Worm (Caenorhabditis elegans) whole organism, young adult: ENCODE results near the gene F52B11.5.

Experiments used
- D2030.7 ChIP-seq: fragments of 200-800 bp; sonication (Bioruptor generic); IDR thresholded peaks from 2 replicates; pipeline ENCODE4 v1.3.6; 2022; ENCODE audit warnings: missing genetic modification reagents, missing genetic modification characterization, missing compliant biosample characterization
- F37B4.10 ChIP-seq: fragments of 200-800 bp; sonication (Bioruptor generic); IDR thresholded peaks from 2 replicates; pipeline ENCODE4 v1.3.6; 2022; ENCODE audit warnings: missing genetic modification characterization, missing compliant biosample characterization
- K12H6.12 ChIP-seq: fragments of 200-800 bp; sonication (Bioruptor generic); optimal IDR thresholded peaks from 2 replicates; lab custom pipeline; 2018; ENCODE audit warnings: mild to moderate bottlenecking, missing genetic modification characterization, missing compliant biosample characterization
- T26A5.8 ChIP-seq: sonication (generic microtip); optimal IDR thresholded peaks from 2 replicates; lab custom pipeline; 2016; ENCODE audit warnings: missing genetic modification characterization, missing compliant biosample characterization
- Y56A3A.18 ChIP-seq: fragments of 200-800 bp; sonication (Bioruptor generic); IDR thresholded peaks from 2 replicates; pipeline ENCODE4 v1.3.6; 2022; ENCODE audit warnings: missing genetic modification reagents, missing genetic modification characterization, missing compliant biosample characterization
- ZK185.1 ChIP-seq: sonication (generic microtip); optimal IDR thresholded peaks from 2 replicates; lab custom pipeline; 2016; ENCODE audit warnings: mild to moderate bottlenecking, missing genetic modification characterization, missing compliant biosample characterization; ENCODE audit not compliant: poor library complexity, severe bottlenecking
- aptf-3 ChIP-seq: fragments of 200-800 bp; sonication (Bioruptor generic); IDR thresholded peaks from 2 replicates; pipeline ENCODE4 v1.3.6; 2022; ENCODE audit warnings: missing genetic modification characterization, missing compliant biosample characterization
- athp-1 ChIP-seq: sonication (generic microtip); optimal IDR thresholded peaks from 2 replicates; lab custom pipeline; 2017; ENCODE audit warnings: mild to moderate bottlenecking, missing genetic modification characterization, missing compliant biosample characterization
- attf-5 ChIP-seq: fragments of 200-800 bp; sonication (Bioruptor generic); optimal IDR thresholded peaks from 2 replicates; lab custom pipeline; 2018; ENCODE audit warnings: mild to moderate bottlenecking, missing genetic modification characterization, missing compliant biosample characterization
- attf-6 ChIP-seq: fragments of 200-800 bp; sonication (Bioruptor generic); IDR thresholded peaks from 2 replicates; pipeline ENCODE4 v1.3.6; 2022; ENCODE audit warnings: missing genetic modification reagents, missing genetic modification characterization, missing compliant biosample characterization
- cebp-2 ChIP-seq: fragments of 200-800 bp; sonication (Bioruptor generic); IDR thresholded peaks from 2 replicates; pipeline ENCODE4 v1.3.6; 2022; ENCODE audit warnings: missing genetic modification characterization, missing compliant biosample characterization
- ceh-40 ChIP-seq: fragments of 200-800 bp; sonication (Bioruptor generic); IDR thresholded peaks from 2 replicates; pipeline ENCODE4 v1.3.6; 2022; ENCODE audit warnings: missing genetic modification characterization, missing compliant biosample characterization
- ceh-79 ChIP-seq: sonication (generic microtip); optimal IDR thresholded peaks from 2 replicates; lab custom pipeline; 2017; ENCODE audit warnings: mild to moderate bottlenecking, missing genetic modification characterization, missing compliant biosample characterization
- efl-1 ChIP-seq: fragments of 150-350 bp; optimal IDR thresholded peaks from 2 replicates; lab custom pipeline; 2014; ENCODE audit warnings: missing biosample characterization, missing genetic modification reagents, missing genetic modification characterization
- egrh-3 ChIP-seq: fragments of 200-800 bp; sonication (Bioruptor generic); IDR thresholded peaks from 2 replicates; pipeline ENCODE4 v1.3.6; 2022; ENCODE audit warnings: missing genetic modification reagents, missing genetic modification characterization, missing compliant biosample characterization
- ekl-4 ChIP-seq: fragments of 200-800 bp; sonication (Bioruptor generic); IDR thresholded peaks from 2 replicates; pipeline ENCODE4 v1.3.6; 2022; ENCODE audit warnings: missing genetic modification reagents, missing genetic modification characterization, missing compliant biosample characterization
- fkh-3 ChIP-seq: sonication (generic microtip); optimal IDR thresholded peaks from 2 replicates; lab custom pipeline; 2016; ENCODE audit warnings: mild to moderate bottlenecking, missing genetic modification characterization, missing compliant biosample characterization
- hlh-12 ChIP-seq: sonication (generic microtip); optimal IDR thresholded peaks from 2 replicates; lab custom pipeline; 2016; ENCODE audit warnings: missing genetic modification characterization, missing compliant biosample characterization
- hmg-1.2 ChIP-seq: fragments of 200-800 bp; sonication (Bioruptor generic); IDR thresholded peaks from 2 replicates; pipeline ENCODE4 v1.3.6; 2022; ENCODE audit warnings: missing genetic modification reagents, missing genetic modification characterization, missing compliant biosample characterization
- hsf-1 ChIP-seq: fragments of 200-800 bp; sonication (Bioruptor generic); IDR thresholded peaks from 2 replicates; pipeline ENCODE4 v1.3.6; 2022; ENCODE audit warnings: missing genetic modification reagents, missing genetic modification characterization, missing compliant biosample characterization
- madf-10 ChIP-seq: sonication (generic microtip); optimal IDR thresholded peaks from 2 replicates; lab custom pipeline; 2016; ENCODE audit warnings: mild to moderate bottlenecking, missing genetic modification characterization, missing compliant biosample characterization
- madf-6 ChIP-seq: fragments of 200-800 bp; sonication (Bioruptor generic); IDR thresholded peaks from 2 replicates; pipeline ENCODE4 v1.3.6; 2022; ENCODE audit warnings: missing genetic modification reagents, missing genetic modification characterization, missing compliant biosample characterization
- mcd-1 ChIP-seq: fragments of 200-800 bp; sonication (Bioruptor generic); IDR thresholded peaks from 2 replicates; pipeline ENCODE4 v1.3.6; 2022; ENCODE audit warnings: missing genetic modification reagents, missing genetic modification characterization, missing compliant biosample characterization
- nfya-2 ChIP-seq: fragments of 200-800 bp; sonication (Bioruptor generic); IDR thresholded peaks from 2 replicates; pipeline ENCODE4 v1.3.6; 2022; ENCODE audit warnings: missing genetic modification reagents, missing genetic modification characterization, missing compliant biosample characterization
- nfyb-1 ChIP-seq: fragments of 200-800 bp; sonication (Bioruptor generic); IDR thresholded peaks from 2 replicates; pipeline ENCODE4 v1.3.6; 2022; ENCODE audit warnings: missing genetic modification reagents, missing genetic modification characterization, missing compliant biosample characterization
- nhr-27 ChIP-seq: fragments of 200-800 bp; sonication (Bioruptor generic); optimal IDR thresholded peaks from 2 replicates; lab custom pipeline; 2018; ENCODE audit warnings: mild to moderate bottlenecking, missing genetic modification characterization, moderate library complexity, missing compliant biosample characterization
- pbrm-1 ChIP-seq: fragments of 200-800 bp; sonication (Bioruptor generic); IDR thresholded peaks from 2 replicates; pipeline ENCODE4 v1.3.6; 2022; ENCODE audit warnings: missing genetic modification reagents, missing genetic modification characterization, missing compliant biosample characterization
- rpc-1 ChIP-seq, 2 experiments: fragments of 150-350 bp in 1 of 2; sonication (generic microtip) in 1 of 2; optimal IDR thresholded peaks; 2 replicates each; lab custom pipeline; 2014 to 2018; ENCODE audit warnings: missing biosample characterization in 1 of 2, missing genetic modification characterization in 1 of 2, missing genetic modification reagents in 1 of 2, missing genotype in 1 of 2
- snpc-3.4 ChIP-seq: sonication (generic microtip); optimal IDR thresholded peaks from 2 replicates; lab custom pipeline; 2017; ENCODE audit warnings: missing genetic modification characterization, mild to moderate bottlenecking, missing compliant biosample characterization, antibody characterized with exemption, moderate library complexity, missing genotype, missing genetic modification reagents
- snpc-4 ChIP-seq, 5 experiments: fragments of 150-350 bp in 1 of 5; sonication (generic microtip) in 4 of 5; optimal IDR thresholded peaks; 2 replicates each; lab custom pipeline; 2014 to 2018; ENCODE audit warnings: missing genetic modification characterization in 5 of 5, missing biosample characterization in 3 of 5, antibody characterized with exemption in 2 of 5, mild to moderate bottlenecking in 2 of 5, missing compliant biosample characterization in 2 of 5, missing genotype in 2 of 5, moderate library complexity in 2 of 5, missing genetic modification reagents in 1 of 5
- tlf-1 ChIP-seq: fragments of 200-800 bp; sonication (Bioruptor generic); optimal IDR thresholded peaks from 2 replicates; lab custom pipeline; 2018; ENCODE audit warnings: mild to moderate bottlenecking, missing genetic modification characterization, missing compliant biosample characterization
- unc-130 ChIP-seq: sonication (generic microtip); optimal IDR thresholded peaks from 2 replicates; lab custom pipeline; 2016; ENCODE audit warnings: missing genetic modification reagents, missing genetic modification characterization, missing compliant biosample characterization
- xnd-1 ChIP-seq: sonication (generic microtip); optimal IDR thresholded peaks from 2 replicates; lab custom pipeline; 2016; ENCODE audit warnings: missing genotype, missing genetic modification reagents, missing genetic modification characterization, missing compliant biosample characterization
- zfh-2 ChIP-seq: fragments of 200-800 bp; sonication (Bioruptor generic); conservative IDR thresholded peaks from 2 replicates; pipeline ENCODE4 v1.3.6; 2022; ENCODE audit warnings: missing genetic modification reagents, missing genetic modification characterization, missing compliant biosample characterization
- ztf-26 ChIP-seq: sonication (generic microtip); optimal IDR thresholded peaks from 2 replicates; lab custom pipeline; 2017; ENCODE audit warnings: missing genetic modification characterization, missing compliant biosample characterization
- ztf-28 ChIP-seq: fragments of 200-800 bp; sonication (Bioruptor generic); IDR thresholded peaks from 2 replicates; pipeline ENCODE4 v1.3.6; 2022; ENCODE audit warnings: missing genetic modification reagents, missing genetic modification characterization, missing compliant biosample characterization
- ztf-6 ChIP-seq: fragments of 200-800 bp; sonication (Bioruptor generic); IDR thresholded peaks from 2 replicates; pipeline ENCODE4 v1.3.6; 2022; ENCODE audit warnings: missing genetic modification reagents, missing genetic modification characterization, missing compliant biosample characterization

F52B11.5 gene

DNA sequence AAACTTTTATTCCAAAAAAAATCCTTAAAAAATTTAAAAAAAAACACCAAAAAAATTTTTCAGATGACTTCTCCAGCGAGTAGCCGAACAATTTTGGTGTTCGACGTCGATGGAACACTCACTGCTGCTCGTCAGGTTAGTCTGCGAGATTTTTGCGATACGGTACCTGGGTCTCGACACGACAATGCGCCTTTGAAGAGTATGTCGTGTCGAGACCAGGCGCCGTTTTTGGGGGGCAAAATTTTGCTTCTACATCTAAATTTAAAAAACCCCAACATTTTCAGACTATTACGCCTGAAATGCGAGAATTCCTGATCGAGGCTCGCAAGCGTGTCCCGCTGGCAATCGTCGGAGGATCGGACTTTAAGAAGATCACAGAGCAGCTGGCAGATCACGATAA lies 19.5 kb downstream of the F52B11.5 start, which contains the start of gene F52B11.2 (continued):
- TF ChIP-seq fkh-3, result no peak
- TF ChIP-seq madf-6 (GFP tag; lab: Robert Waterston, UW), result 0 out of 2 replicates have a peak, but pooled peaks have one; percentile 10
- TF ChIP-seq ceh-40 (GFP tag; lab: Robert Waterston, UW), result no peak
- TF ChIP-seq ztf-26, result no peak
- TF ChIP-seq D2030.7 (GFP tag; lab: Robert Waterston, UW), result peak; percentile 33; the same call in 1 of the 2 replicates
- no peak for TF ChIP-seq xnd-1 (tag; lab: Kevin White, UChicago)
- TF ChIP-seq, all 124 proteins: peak for 22

DNA sequence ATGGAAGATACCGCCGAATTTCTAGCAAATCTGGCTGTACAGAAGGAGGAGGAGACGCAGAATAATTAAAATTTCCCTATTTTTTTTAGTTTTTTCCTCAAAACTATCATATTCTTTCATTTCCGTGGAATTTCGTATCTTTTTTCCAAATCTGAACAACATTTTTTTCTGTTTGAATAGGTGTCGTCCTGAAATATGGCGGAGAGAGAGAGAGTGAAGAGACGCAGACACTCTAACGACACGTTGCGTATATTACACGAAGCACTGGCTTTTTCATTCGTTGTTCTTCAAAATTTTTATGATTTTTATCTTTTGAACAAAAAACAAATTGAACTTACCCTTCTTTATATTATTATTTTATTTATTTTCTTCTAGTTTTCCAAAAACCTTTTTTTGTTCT lies 20.1 kb downstream of the F52B11.5 start:
- TF ChIP-seq hmg-1.2 (GFP tag; lab: Robert Waterston, UW) (peak; percentile 13; the same call in 1 of the 2 replicates), snpc-4 (GFP tag; optimal IDR thresholded peaks at IDR 0.05; lab: Kevin White, UChicago) (no peak), snpc-4 (tag; optimal IDR thresholded peaks at IDR 0.05; lab: Kevin White, UChicago) (peak in 1 of 4 experiments; percentile 16), efl-1 (GFP tag; lab: Kevin White, UChicago) (no peak)
- TF ChIP-seq, all 124 proteins: peak for 2

DNA sequence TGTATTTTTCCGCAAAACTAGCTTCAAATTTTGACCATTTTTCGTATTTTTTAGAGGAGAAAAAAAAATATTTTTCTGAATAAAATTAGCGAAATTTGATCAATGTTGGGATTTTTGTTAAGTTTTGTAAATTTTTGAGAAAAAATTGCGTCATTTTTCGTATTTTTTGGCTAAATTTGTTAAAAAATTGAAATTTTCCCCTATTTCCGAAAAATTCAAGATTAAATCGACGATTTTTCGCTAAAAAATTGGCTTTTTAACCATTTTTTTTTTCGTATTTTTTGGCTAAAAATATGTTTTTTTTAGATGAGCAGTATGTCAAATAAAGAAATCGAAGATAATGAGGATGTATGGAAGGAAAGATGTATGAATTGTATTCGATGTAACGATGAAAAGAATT lies 25.9 kb downstream of the F52B11.5 start, which contains the start of gene cfp-1:
TSS of gene cfp-1 (plus strand) at position 301 of the 400 bp plus-strand sequence.
- no peak for TF ChIP-seq nfya-2 (GFP tag; lab: Robert Waterston, UW)
- TF ChIP-seq ekl-4, result no peak
- no peak for TF ChIP-seq F37B4.10 (GFP tag; lab: Robert Waterston, UW)
- no peak for TF ChIP-seq Y56A3A.18 (GFP tag; lab: Robert Waterston, UW)
- no peak for TF ChIP-seq xnd-1 (tag; lab: Kevin White, UChicago)

DNA sequence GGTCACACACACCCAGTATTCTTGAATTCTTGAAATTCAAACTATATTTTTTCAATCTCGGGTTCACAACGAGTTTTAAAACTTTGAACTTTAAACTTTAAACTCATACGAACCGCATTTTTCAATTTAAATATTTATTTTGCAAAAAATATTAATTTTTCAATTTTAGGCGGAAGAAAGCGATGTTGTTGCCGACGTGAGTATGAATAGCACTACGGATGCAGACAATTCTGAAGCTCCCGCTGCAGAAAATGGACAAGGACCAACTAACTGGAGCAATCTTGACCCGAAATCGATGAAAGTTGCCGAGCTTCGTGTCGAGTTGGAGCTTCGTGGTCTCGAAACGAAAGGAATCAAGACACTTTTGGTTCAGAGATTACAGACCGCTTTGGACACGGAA lies 28.6 kb downstream of the F52B11.5 start:
- no peak for TF ChIP-seq hlh-12 (tag; lab: Kevin White, UChicago)
- no peak for TF ChIP-seq snpc-4 (GFP tag; optimal IDR thresholded peaks at IDR 0.05; lab: Kevin White, UChicago)
- peak in 1 of 4 experiments; percentile 51 for TF ChIP-seq snpc-4 (tag; optimal IDR thresholded peaks at IDR 0.05; lab: Kevin White, UChicago)
- TF ChIP-seq hsf-1 (GFP tag; lab: Robert Waterston, UW), result 0 out of 2 replicates have a peak, but pooled peaks have one; percentile 49
- no peak for TF ChIP-seq ZK185.1 (tag; lab: Kevin White, UChicago)
- 0 out of 2 replicates have a peak, but pooled peaks have one; percentile 16 for TF ChIP-seq mcd-1 (GFP tag; lab: Robert Waterston, UW)
- TF ChIP-seq attf-6, result peak; percentile 66; the same call in 1 of the 2 replicates
- TF ChIP-seq, all 124 proteins: peak for 4

DNA sequence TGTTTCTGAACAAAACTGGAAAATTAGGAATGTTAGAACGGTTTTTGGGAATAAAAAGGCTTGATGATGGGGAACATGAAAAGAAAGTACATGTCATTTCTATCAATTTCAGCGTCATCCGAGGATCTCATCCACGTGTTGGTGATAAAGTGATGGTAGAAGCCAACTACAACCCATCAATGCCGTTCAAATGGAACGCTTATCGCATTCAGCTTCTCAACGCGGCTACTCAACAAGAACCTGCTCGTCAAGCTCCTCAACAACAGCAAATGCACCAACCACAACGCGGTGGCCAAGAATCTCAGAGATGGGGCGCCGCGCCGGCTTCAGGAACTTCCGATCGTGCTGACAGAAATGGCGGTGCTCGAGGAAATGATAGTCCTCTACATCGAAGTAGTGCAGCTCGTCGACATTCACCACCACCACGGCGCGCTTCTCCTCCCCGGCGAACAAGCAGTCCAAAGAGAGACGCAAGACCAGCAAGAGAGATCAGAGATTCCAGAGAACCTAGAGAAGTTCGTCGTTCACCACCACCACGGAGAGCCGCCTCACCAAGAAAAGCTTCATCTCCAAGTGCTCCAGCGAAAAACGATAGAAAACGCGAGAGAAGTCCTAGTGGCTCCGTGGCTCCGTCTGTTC lies 30.9 kb downstream of the F52B11.5 start:
- TF ChIP-seq unc-130 (GFP tag; lab: Kevin White, UChicago) (no peak), zfh-2 (GFP tag; lab: Robert Waterston, UW) (peak; percentile 72), ceh-79 (tag; lab: Kevin White, UChicago) (peak; percentile 3), attf-6 (peak; percentile 29; the same call in 1 of the 2 replicates), tlf-1 (peak; percentile 25), egrh-3 (GFP tag; lab: Robert Waterston, UW) (peak; percentile 42; the same call in 1 of the 2 replicates), cebp-2 (GFP tag; lab: Robert Waterston, UW) (0 out of 2 replicates have a peak, but pooled peaks have one; percentile 47), mcd-1 (GFP tag; lab: Robert Waterston, UW) (peak; percentile 14; the same call in 1 of the 2 replicates), nhr-27 (no peak), nfyb-1 (GFP tag; lab: Robert Waterston, UW) (0 out of 2 replicates have a peak, but pooled peaks have one; percentile 20), madf-6 (GFP tag; lab: Robert Waterston, UW) (no peak)

DNA sequence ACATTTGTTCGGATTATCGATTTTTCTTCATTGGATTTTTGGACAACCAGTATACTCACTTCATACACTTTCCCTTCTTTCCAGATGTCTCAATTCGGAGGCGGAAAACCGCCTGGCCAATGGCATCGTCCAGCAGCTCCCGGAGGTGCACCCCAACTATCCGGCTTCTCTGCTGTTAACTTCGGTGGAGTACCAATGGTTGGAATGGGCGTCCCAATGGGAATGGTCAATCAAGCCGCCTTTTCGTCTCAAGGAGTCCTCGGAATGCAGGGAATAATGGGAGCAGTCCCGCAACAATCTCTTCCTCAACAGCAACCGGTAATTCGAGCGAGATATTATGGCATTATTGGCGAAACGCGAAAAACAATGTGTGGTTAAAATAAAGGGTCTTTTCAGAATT lies 31.6 kb downstream of the F52B11.5 start, which contains the start of gene ccar-1:
TSS of gene ccar-1 (plus strand) at position 83 of the 400 bp plus-strand sequence.
- no peak for TF ChIP-seq snpc-3.4
- no peak for TF ChIP-seq aptf-3
- peak; percentile 19; the same call in 1 of the 2 replicates for TF ChIP-seq pbrm-1 (GFP tag; lab: Robert Waterston, UW)
- no peak for TF ChIP-seq athp-1
- TF ChIP-seq ztf-6 (GFP tag; lab: Robert Waterston, UW), result no peak
- no peak for TF ChIP-seq madf-10
- TF ChIP-seq attf-6, result peak; percentile 81
- TF ChIP-seq K12H6.12, result no peak
- no peak for TF ChIP-seq ZK185.1 (tag; lab: Kevin White, UChicago)
- no peak for TF ChIP-seq rpc-1 (optimal IDR thresholded peaks at IDR 0.05; lab: Kevin White, UChicago)
- TF ChIP-seq rpc-1 (tag; optimal IDR thresholded peaks at IDR 0.05; lab: Kevin White, UChicago), result no peak
- TF ChIP-seq ztf-28 (GFP tag; lab: Robert Waterston, UW), result peak; percentile 38; the same call in 1 of the 2 replicates
- TF ChIP-seq attf-5 (GFP tag; lab: Kevin White, UChicago), result no peak
- no peak; the same call in 1 of the 2 replicates for TF ChIP-seq mcd-1 (GFP tag; lab: Robert Waterston, UW)
- TF ChIP-seq T26A5.8 (tag; lab: Kevin White, UChicago), result no peak
